Fruit fly (Drosophila melanogaster) whole organism, embryonic: ENCODE measurements around the gene CG10116.
A peak's percentile ranks its signal among the peaks of the same experiment; 100 is the strongest.

Experiments
- CG10959 ChIP-seq: fragments of 200-800 bp; sonication (Bioruptor generic); IDR thresholded peaks from 2 replicates; pipeline ENCODE4 v1.3.6; 2022; ENCODE audit warnings: missing biosample characterization, missing genetic modification characterization
- CG12155 ChIP-seq: fragments of 200-800 bp; sonication (Bioruptor generic); optimal IDR thresholded peaks from 3 replicates; lab custom pipeline; 2016; ENCODE audit warnings: missing biosample characterization, missing genetic modification characterization
- CG13123 ChIP-seq: fragments of 200-800 bp; sonication (Bioruptor generic); optimal IDR thresholded peaks from 2 replicates; lab custom pipeline; 2016; ENCODE audit warnings: missing biosample characterization, missing genetic modification characterization
- CG14710 ChIP-seq: fragments of 200-800 bp; sonication (Bioruptor generic); optimal IDR thresholded peaks from 3 replicates; lab custom pipeline; 2019; ENCODE audit warnings: missing biosample characterization, mild to moderate bottlenecking, missing genetic modification characterization, moderate library complexity
- CG15011 ChIP-seq: fragments of 200-800 bp; sonication (Bioruptor generic); optimal IDR thresholded peaks from 3 replicates; lab custom pipeline; 2018; ENCODE audit warnings: missing biosample characterization, mild to moderate bottlenecking, missing genetic modification characterization
- CG17612 ChIP-seq: fragments of 200-800 bp; sonication (Bioruptor generic); IDR thresholded peaks from 2 replicates; pipeline ENCODE4 v1.3.6; 2022; ENCODE audit warnings: missing biosample characterization, missing genetic modification characterization
- CG17802 ChIP-seq: fragments of 200-800 bp; sonication (Bioruptor generic); optimal IDR thresholded peaks from 2 replicates; lab custom pipeline; 2018; ENCODE audit warnings: missing biosample characterization, mild to moderate bottlenecking, missing genetic modification characterization, moderate library complexity
- CG32532 ChIP-seq: fragments of 200-800 bp; sonication (Bioruptor generic); IDR thresholded peaks from 2 replicates; pipeline ENCODE4 v1.3.6; 2022; ENCODE audit warnings: missing biosample characterization, missing genetic modification characterization
- CG34422 ChIP-seq: fragments of 200-800 bp; sonication (Bioruptor generic); IDR thresholded peaks from 3 replicates; pipeline ENCODE4 v1.3.6; 2022; ENCODE audit warnings: missing biosample characterization, missing genetic modification characterization
- CG6689 ChIP-seq: fragments of 200-800 bp; sonication (Bioruptor generic); IDR thresholded peaks from 2 replicates; pipeline ENCODE4 v1.3.6; 2022; ENCODE audit warnings: missing biosample characterization, missing genetic modification characterization
- CG9727 ChIP-seq: fragments of 200-800 bp; sonication (Bioruptor generic); optimal IDR thresholded peaks from 3 replicates; lab custom pipeline; 2017; ENCODE audit warnings: missing biosample characterization, mild to moderate bottlenecking, missing genetic modification characterization
- CG9932 ChIP-seq: fragments of 200-800 bp; sonication (Bioruptor generic); IDR thresholded peaks from 2 replicates; pipeline ENCODE4 v1.3.6; 2022; ENCODE audit warnings: missing biosample characterization, missing genetic modification characterization
- D ChIP-seq, 2 experiments: fragments of 200-800 bp in 1 of 2; fragments of >200 bp in 1 of 2; sonication (Bioruptor generic) in 1 of 2; optimal IDR thresholded peaks; 2 replicates in 1 of 2; 3 replicates in 1 of 2; lab custom pipeline; 2017; ENCODE audit warnings: mild to moderate bottlenecking in 1 of 2, missing biosample characterization in 1 of 2, missing genetic modification characterization in 1 of 2, missing genetic modification reagents in 1 of 2
- Dbx ChIP-seq: fragments of 200-800 bp; sonication (Bioruptor generic); IDR thresholded peaks from 3 replicates; pipeline ENCODE4 v1.3.6; 2022; ENCODE audit warnings: missing biosample characterization, missing genetic modification characterization
- Deaf1 ChIP-seq: fragments of 200-800 bp; optimal IDR thresholded peaks from 3 replicates; lab custom pipeline; 2019; ENCODE audit warnings: missing biosample characterization, mild to moderate bottlenecking, missing genetic modification characterization, moderate library complexity
- Dll ChIP-seq: fragments of 200-800 bp; sonication (Bioruptor generic); IDR thresholded peaks from 4 replicates; pipeline ENCODE4 v1.3.6; 2022; ENCODE audit warnings: missing biosample characterization, missing genetic modification characterization; ENCODE audit not compliant: partially characterized antibody
- GATAe ChIP-seq: fragments of 200-800 bp; sonication (Bioruptor generic); conservative IDR thresholded peaks from 2 replicates; pipeline ENCODE4 v1.3.6; 2022; ENCODE audit warnings: missing biosample characterization, missing genetic modification characterization
- Gug ChIP-seq: fragments of 200-800 bp; sonication (Bioruptor generic); IDR thresholded peaks from 4 replicates; pipeline ENCODE4 v1.3.6; 2022; ENCODE audit warnings: missing biosample characterization, missing genetic modification characterization
- Hand ChIP-seq: fragments of 200-800 bp; sonication (Bioruptor generic); optimal IDR thresholded peaks from 2 replicates; lab custom pipeline; 2017; ENCODE audit warnings: mild to moderate bottlenecking, missing biosample characterization, missing genetic modification reagents, missing genetic modification characterization
- Hmx ChIP-seq: fragments of 200-800 bp; sonication (Bioruptor generic); optimal IDR thresholded peaks from 2 replicates; lab custom pipeline; 2016; ENCODE audit warnings: missing biosample characterization, missing genetic modification characterization
- Meics ChIP-seq: fragments of 200-800 bp; sonication (Bioruptor generic); optimal IDR thresholded peaks from 2 replicates; lab custom pipeline; 2017; ENCODE audit warnings: missing biosample characterization, mild to moderate bottlenecking, missing genetic modification characterization
- Oaz ChIP-seq: fragments of 200-800 bp; sonication (Bioruptor generic); IDR thresholded peaks from 2 replicates; pipeline ENCODE4 v1.3.6; 2022; ENCODE audit warnings: missing biosample characterization, missing genetic modification characterization
- Trl ChIP-seq, 3 experiments: fragments of >200 bp in 2 of 3; fragments of 200-800 bp in 1 of 3; sonication (Bioruptor generic) in 1 of 3; optimal IDR thresholded peaks; 2 replicates in 1 of 3; 3 replicates in 2 of 3; lab custom pipeline; 2016 to 2017; ENCODE audit warnings: missing biosample characterization in 1 of 3, missing genetic modification characterization in 1 of 3
- ap ChIP-seq: fragments of 200-800 bp; sonication (Bioruptor generic); IDR thresholded peaks from 2 replicates; pipeline ENCODE4 v1.3.6; 2022; ENCODE audit warnings: missing biosample characterization, missing genetic modification characterization
- az2 ChIP-seq: fragments of 200-800 bp; sonication (Bioruptor generic); optimal IDR thresholded peaks from 3 replicates; lab custom pipeline; 2016; ENCODE audit warnings: missing biosample characterization, missing genetic modification characterization
- bigmax ChIP-seq: fragments of 200-800 bp; sonication (Bioruptor generic); optimal IDR thresholded peaks from 2 replicates; lab custom pipeline; 2018; ENCODE audit warnings: missing biosample characterization, mild to moderate bottlenecking, missing genetic modification characterization
- bsh ChIP-seq, 2 experiments: fragments of 200-800 bp; sonication (Bioruptor generic); optimal IDR thresholded peaks; 2 replicates each; lab custom pipeline; 2017 to 2018; ENCODE audit warnings: mild to moderate bottlenecking in 2 of 2, missing biosample characterization in 2 of 2, missing genetic modification characterization in 2 of 2, moderate library complexity in 1 of 2
- cato ChIP-seq: fragments of 200-800 bp; sonication (Bioruptor generic); optimal IDR thresholded peaks from 2 replicates; lab custom pipeline; 2016; ENCODE audit warnings: missing biosample characterization, missing genetic modification characterization, borderline replicate concordance
- ci ChIP-seq: fragments of 200-800 bp; sonication (Bioruptor generic); IDR thresholded peaks from 3 replicates; pipeline ENCODE4 v1.3.6; 2022; ENCODE audit warnings: missing biosample characterization, missing genetic modification characterization
- crc ChIP-seq: fragments of 200-800 bp; sonication (Bioruptor generic); optimal IDR thresholded peaks from 2 replicates; lab custom pipeline; 2016; ENCODE audit warnings: missing biosample characterization, missing genetic modification characterization
- cwo ChIP-seq: fragments of 200-800 bp; sonication (Bioruptor generic); optimal IDR thresholded peaks from 3 replicates; lab custom pipeline; 2017; ENCODE audit warnings: missing biosample characterization, missing genetic modification characterization, mild to moderate bottlenecking, moderate library complexity, missing genetic modification reagents
- danr ChIP-seq: fragments of 200-800 bp; sonication (Bioruptor generic); IDR thresholded peaks from 2 replicates; pipeline ENCODE4 v1.3.6; 2022; ENCODE audit warnings: missing biosample characterization, missing genetic modification characterization
- eyg ChIP-seq: fragments of 200-800 bp; sonication (Bioruptor generic); optimal IDR thresholded peaks from 3 replicates; lab custom pipeline; 2016; ENCODE audit warnings: missing biosample characterization, missing genetic modification characterization
- fd64A ChIP-seq: fragments of 200-800 bp; sonication (Bioruptor generic); optimal IDR thresholded peaks from 3 replicates; lab custom pipeline; 2018; ENCODE audit warnings: missing biosample characterization, mild to moderate bottlenecking, missing genetic modification characterization
- fd96Cb ChIP-seq: fragments of 200-800 bp; sonication (Bioruptor generic); optimal IDR thresholded peaks from 2 replicates; lab custom pipeline; 2018; ENCODE audit warnings: missing biosample characterization, mild to moderate bottlenecking, missing genetic modification characterization, moderate library complexity
- fu2 ChIP-seq: fragments of 200-800 bp; sonication (Bioruptor generic); optimal IDR thresholded peaks from 2 replicates; lab custom pipeline; 2016; ENCODE audit warnings: missing biosample characterization, missing genetic modification characterization
- insv ChIP-seq, 2 experiments: fragments of 200-800 bp; sonication (Bioruptor generic); optimal IDR thresholded peaks; 3 replicates each; lab custom pipeline; 2016 to 2018; ENCODE audit warnings: missing biosample characterization in 2 of 2, missing genetic modification characterization in 2 of 2
- lola ChIP-seq, 3 experiments: fragments of >200 bp in 2 of 3; fragments of 200-800 bp in 1 of 3; sonication (Bioruptor generic) in 1 of 3; optimal IDR thresholded peaks; 2 replicates each; lab custom pipeline; 2017 to 2019; ENCODE audit warnings: missing biosample characterization in 3 of 3, missing genetic modification characterization in 3 of 3, mild to moderate bottlenecking in 1 of 3, moderate library complexity in 1 of 3
- lov ChIP-seq, 2 experiments: fragments of 200-800 bp in 1 of 2; fragments of >200 bp in 1 of 2; sonication (Bioruptor generic) in 1 of 2; IDR thresholded peaks in 1 of 2; optimal IDR thresholded peaks in 1 of 2; 2 replicates in 1 of 2; 3 replicates in 1 of 2; pipeline versions ENCODE4 v1.3.6 to Lab custom; 2017 to 2022; ENCODE audit warnings: missing biosample characterization in 1 of 2, missing genetic modification characterization in 1 of 2
- nerfin-2 ChIP-seq: fragments of 200-800 bp; sonication (Bioruptor generic); IDR thresholded peaks from 2 replicates; pipeline ENCODE4 v1.3.6; 2022; ENCODE audit warnings: missing biosample characterization, missing genetic modification characterization; ENCODE audit not compliant: partially characterized antibody
- onecut ChIP-seq: fragments of 200-800 bp; sonication (Bioruptor generic); IDR thresholded peaks from 2 replicates; pipeline ENCODE4 v1.3.6; 2022; ENCODE audit warnings: missing biosample characterization, missing genetic modification characterization
- pum ChIP-seq: fragments of 200-800 bp; sonication (Bioruptor generic); optimal IDR thresholded peaks from 2 replicates; lab custom pipeline; 2016; ENCODE audit warnings: missing biosample characterization, missing genetic modification characterization
- schlank ChIP-seq: fragments of 200-800 bp; sonication (Bioruptor generic); optimal IDR thresholded peaks from 2 replicates; lab custom pipeline; 2018; ENCODE audit warnings: missing biosample characterization, mild to moderate bottlenecking, missing genetic modification characterization
- sd ChIP-seq: fragments of 200-800 bp; sonication (Bioruptor generic); optimal IDR thresholded peaks from 3 replicates; lab custom pipeline; 2018; ENCODE audit warnings: missing biosample characterization, mild to moderate bottlenecking, missing genetic modification characterization, moderate library complexity
- tgo ChIP-seq: fragments of 200-800 bp; sonication (Bioruptor generic); IDR thresholded peaks from 3 replicates; pipeline ENCODE4 v1.3.6; 2022; ENCODE audit warnings: missing biosample characterization, missing genetic modification characterization
- tup ChIP-seq: fragments of 200-800 bp; sonication (Bioruptor generic); optimal IDR thresholded peaks from 2 replicates; lab custom pipeline; 2016; ENCODE audit warnings: missing biosample characterization, mild to moderate bottlenecking, missing genetic modification characterization, moderate library complexity
- zen ChIP-seq: fragments of 200-800 bp; sonication (Bioruptor generic); optimal IDR thresholded peaks from 3 replicates; lab custom pipeline; 2018; ENCODE audit warnings: missing biosample characterization, mild to moderate bottlenecking, missing genetic modification characterization, moderate library complexity
- zf30C ChIP-seq: fragments of 200-800 bp; sonication (Bioruptor generic); optimal IDR thresholded peaks from 3 replicates; lab custom pipeline; 2018; ENCODE audit warnings: missing biosample characterization, mild to moderate bottlenecking, missing genetic modification characterization

The CG10116 gene

DNA sequence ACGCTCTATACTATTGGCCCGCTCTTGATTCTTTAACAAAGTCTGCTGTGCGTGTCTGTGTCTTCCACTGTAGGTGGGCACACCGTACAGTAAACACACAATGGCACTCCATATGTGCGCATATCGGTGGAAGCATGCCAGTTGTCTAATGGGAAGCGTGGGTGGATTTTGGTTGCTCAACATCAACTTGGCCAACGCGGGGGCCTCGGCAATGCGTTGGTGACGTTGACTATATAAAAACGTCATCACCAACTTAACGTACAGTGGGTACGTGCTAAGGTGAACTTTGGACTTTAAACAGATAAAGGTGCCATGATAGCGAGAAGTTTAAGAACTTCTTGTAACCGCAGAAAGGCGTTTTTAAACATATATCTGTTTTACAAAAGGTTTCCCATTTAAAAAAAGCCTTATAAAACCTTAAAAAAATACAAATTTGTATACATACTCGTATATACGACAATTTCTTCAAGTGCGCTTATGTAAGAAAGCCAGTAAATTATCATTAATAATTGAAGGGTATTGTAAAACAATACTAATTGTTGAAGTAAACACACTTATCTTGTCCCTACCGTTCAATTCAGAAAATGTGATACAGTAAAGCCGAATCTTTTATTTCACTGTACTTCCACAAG lies 22.7 kb upstream of the CG10116 start (continued):
- TF ChIP-seq CG13123, result no peak
- TF ChIP-seq pum, result no peak
- no peak for TF ChIP-seq tup (GFP tag; lab: Kevin White, UChicago)
- peak; percentile 30 for TF ChIP-seq az2 (GFP tag; lab: Kevin White, UChicago)
- TF ChIP-seq Hand, result peak; percentile 60
- TF ChIP-seq CG10959 (GFP tag; lab: Robert Waterston, UW), result no peak
- peak; percentile 12 for TF ChIP-seq fd96Cb (tag; lab: Kevin White, UChicago)
- no peak for TF ChIP-seq zen (tag; lab: Kevin White, UChicago)
- no peak for TF ChIP-seq CG14710 (tag; lab: Kevin White, UChicago)
- peak; percentile 31; the same call in 1 of the 3 replicates for TF ChIP-seq CG34422 (GFP tag; lab: Robert Waterston, UW)
- 0 out of 2 replicates have a peak, but pooled peaks have one; percentile 28 for TF ChIP-seq Oaz (GFP tag; lab: Robert Waterston, UW)
- TF ChIP-seq onecut, result no peak
- TF ChIP-seq tgo, result no peak; the same call in 1 of the 3 replicates
- TF ChIP-seq nerfin-2 (GFP tag; lab: Robert Waterston, UW), result no peak
- no peak for TF ChIP-seq Dll
- TF ChIP-seq ap (GFP tag; lab: Robert Waterston, UW), result no peak
- TF ChIP-seq Gug, result peak; percentile 19; the same call in 1 of the 4 replicates
- no peak for TF ChIP-seq schlank (tag; lab: Kevin White, UChicago)
- TF ChIP-seq CG9932 (GFP tag; lab: Robert Waterston, UW), result peak; percentile 39; the same call in 1 of the 2 replicates
- no peak for TF ChIP-seq danr
- no peak for TF ChIP-seq CG17802 (tag; lab: Kevin White, UChicago)
- no peak for TF ChIP-seq CG17612 (GFP tag; lab: Robert Waterston, UW)
- no peak for TF ChIP-seq bigmax (GFP tag; lab: Kevin White, UChicago)
- TF ChIP-seq CG32532, result peak; percentile 52; the same call in 1 of the 2 replicates
- peak; percentile 38 for TF ChIP-seq CG6689 (GFP tag; lab: Robert Waterston, UW)
- TF ChIP-seq CG9727 (GFP tag; lab: Kevin White, UChicago), result peak; percentile 62
- TF ChIP-seq eyg (GFP tag; lab: Kevin White, UChicago), result no peak
- TF ChIP-seq Hmx (GFP tag; lab: Kevin White, UChicago), result no peak
- no peak for TF ChIP-seq lola (GFP tag; optimal IDR thresholded peaks at IDR 0.05; lab: Kevin White, UChicago)
- TF ChIP-seq insv (GFP tag; optimal IDR thresholded peaks at IDR 0.05; lab: Kevin White, UChicago), result no peak
- TF ChIP-seq D (optimal IDR thresholded peaks at IDR 0.05; lab: Kevin White, UChicago), result no peak
- TF ChIP-seq D (GFP tag; optimal IDR thresholded peaks at IDR 0.05; lab: Kevin White, UChicago), result no peak
- TF ChIP-seq Meics (GFP tag; lab: Kevin White, UChicago), result peak; percentile 81
- peak; percentile 72 for TF ChIP-seq sd (tag; lab: Kevin White, UChicago)
- no peak for TF ChIP-seq lov (optimal IDR thresholded peaks at IDR 0.05; lab: Kevin White, UChicago)
- no peak for TF ChIP-seq lov (GFP tag; IDR thresholded peaks at IDR 0.05; lab: Robert Waterston, UW)
- TF ChIP-seq cato, result no peak
- TF ChIP-seq CG12155, result peak; percentile 37
- no peak for TF ChIP-seq zf30C (GFP tag; lab: Kevin White, UChicago)
- 0 out of 3 replicates have a peak, but pooled peaks have one; percentile 23 for TF ChIP-seq Dbx
- no peak for TF ChIP-seq GATAe (GFP tag; lab: Robert Waterston, UW)
- no peak for TF ChIP-seq Deaf1 (tag; lab: Kevin White, UChicago)
- TF ChIP-seq Trl (optimal IDR thresholded peaks at IDR 0.05; lab: Kevin White, UChicago), result peak in 1 of 2 experiments; percentile 23
- no peak for TF ChIP-seq Trl (GFP tag; optimal IDR thresholded peaks at IDR 0.05; lab: Kevin White, UChicago)
- no peak for TF ChIP-seq crc (GFP tag; lab: Kevin White, UChicago)
- TF ChIP-seq fu2 (GFP tag; lab: Kevin White, UChicago), result peak; percentile 25
- no peak for TF ChIP-seq bsh (GFP tag; optimal IDR thresholded peaks at IDR 0.05; lab: Kevin White, UChicago)
- TF ChIP-seq cwo (GFP tag; lab: Kevin White, UChicago), result peak; percentile 29
- no peak for TF ChIP-seq fd64A (GFP tag; lab: Kevin White, UChicago)
- no peak; the same call in 2 of the 3 replicates for TF ChIP-seq ci (GFP tag; lab: Robert Waterston, UW)
- peak; percentile 12 for TF ChIP-seq CG15011 (GFP tag; lab: Kevin White, UChicago)
